Worm (Caenorhabditis elegans): Measurements from ENCODE around the gene srh-67.
"Not testable (repeated sequence)": the region's sequence is repeated elsewhere in the genome, so short reads cannot be mapped to it uniquely, and the experiment has no call there.

The srh-67 gene

ce11 chrII:12535297-12535803, 26.6 kb downstream of the srh-67 start, which contains the start of gene nimk-1:
Gene nimk-1 (plus strand): TSS chrII:12535753.
- TF ChIP-seq arid-1 (GFP tag; conservative IDR thresholded peaks at IDR 0.05) (no peak), fos-1 (tag; optimal IDR thresholded peaks at IDR 0.05) (no peak), pqm-1 (tag; optimal IDR thresholded peaks at IDR 0.05) (no peak), lsy-2 (tag; optimal IDR thresholded peaks at IDR 0.05) (no peak), snpc-4 (tag; optimal IDR thresholded peaks at IDR 0.05) (no peak), spr-1 (tag; optimal IDR thresholded peaks at IDR 0.05) (no peak), lin-29 (GFP tag; IDR thresholded peaks at IDR 0.05) (no peak), T26A8.4 (GFP tag; IDR thresholded peaks at IDR 0.05) (no peak), ama-1 (optimal IDR thresholded peaks at IDR 0.05) (no peak), F26F4.8 (GFP tag; conservative IDR thresholded peaks at IDR 0.05) (no peak), aha-1 (tag) (no peak), lin-1 (GFP tag; IDR thresholded peaks at IDR 0.05) (no peak), T20F7.1 (GFP tag; optimal IDR thresholded peaks at IDR 0.05) (no peak), skn-1 (tag; optimal IDR thresholded peaks at IDR 0.05) (no peak), duxl-1 (tag; optimal IDR thresholded peaks at IDR 0.05; ENCODE audit: poor library complexity) (no peak), dmd-6 (GFP tag; IDR thresholded peaks at IDR 0.05) (no peak), hif-1 (tag; optimal IDR thresholded peaks at IDR 0.05) (no peak)

- not testable (repeated sequence) for TF ChIP-seq nhr-76 (tag; optimal IDR thresholded peaks at IDR 0.05); rbr-2 (tag; optimal IDR thresholded peaks at IDR 0.05); unc-130 (GFP tag; optimal IDR thresholded peaks at IDR 0.05)
Observed at ce11 chrII:12536203-12536602, 27.5 kb downstream of the srh-67 start, which contains the start of gene F49C5.3. Gene F49C5.3 (plus strand): TSS chrII:12536503.

ce11 chrII:12539395-12539794, 30.6 kb downstream of the srh-67 start:
- TF ChIP-seq egl-43 (GFP tag; IDR thresholded peaks at IDR 0.05) (peak; percentile 42; the same call in 1 of the 2 replicates), zip-11 (GFP tag; IDR thresholded peaks at IDR 0.05) (no peak), unc-62 (GFP tag; optimal IDR thresholded peaks at IDR 0.05 in 1 of 2) (peak in 1 of 2 experiments; percentile 89), unc-62 (tag; optimal IDR thresholded peaks at IDR 0.05) (no peak), ama-1 (optimal IDR thresholded peaks at IDR 0.05) (no peak)

- 0 out of 2 replicates have a peak, but pooled peaks have one; percentile 52 for TF ChIP-seq ZK337.2 (GFP tag; IDR thresholded peaks at IDR 0.05)
- peak; percentile 47 for TF ChIP-seq zip-2 (tag; optimal IDR thresholded peaks at IDR 0.05)
- TF ChIP-seq dmd-6 (GFP tag; IDR thresholded peaks at IDR 0.05) = peak; percentile 47
- peak; percentile 84 for TF ChIP-seq daf-19 (GFP tag; conservative IDR thresholded peaks at IDR 0.05)
- peak; percentile 73 for TF ChIP-seq ctbp-1 (GFP tag; IDR thresholded peaks at IDR 0.05)
- TF ChIP-seq spr-3 (GFP tag; optimal IDR thresholded peaks at IDR 0.05) = peak; percentile 47
- peak; percentile 72 for TF ChIP-seq nhr-102 (tag; optimal IDR thresholded peaks at IDR 0.05)
- 0 out of 2 replicates have a peak, but pooled peaks have one; percentile 17 for TF ChIP-seq arid-1 (GFP tag; conservative IDR thresholded peaks at IDR 0.05)
- TF ChIP-seq spr-1 (tag; optimal IDR thresholded peaks at IDR 0.05) = peak; percentile 49
- TF ChIP-seq ceh-44 (GFP tag; IDR thresholded peaks at IDR 0.05) = peak; percentile 73; the same call in 1 of the 2 replicates
- peak; percentile 35 for TF ChIP-seq hlh-30 (tag; optimal IDR thresholded peaks at IDR 0.05; ENCODE audit: insufficient read depth)
- 0 out of 2 replicates have a peak, but pooled peaks have one; percentile 47 for TF ChIP-seq tra-1 (GFP tag; IDR thresholded peaks at IDR 0.05)
- peak; percentile 79 for TF ChIP-seq lin-38 (GFP tag; IDR thresholded peaks at IDR 0.05)
- 0 out of 2 replicates have a peak, but pooled peaks have one; percentile 8 for TF ChIP-seq F26F4.8 (GFP tag; conservative IDR thresholded peaks at IDR 0.05)
- TF ChIP-seq pqm-1 (tag; optimal IDR thresholded peaks at IDR 0.05) = peak; percentile 11
- peak; percentile 10 for TF ChIP-seq F10B5.3 (tag; optimal IDR thresholded peaks at IDR 0.05)
- TF ChIP-seq lim-7 (GFP tag; IDR thresholded peaks at IDR 0.05) = peak; percentile 85
- peak; percentile 62 for TF ChIP-seq unc-130 (GFP tag; optimal IDR thresholded peaks at IDR 0.05)
- peak; percentile 65 for TF ChIP-seq duxl-1 (tag; optimal IDR thresholded peaks at IDR 0.05; ENCODE audit: poor library complexity)
- peak; percentile 23 for TF ChIP-seq zfp-2 (tag; optimal IDR thresholded peaks at IDR 0.05)
- TF ChIP-seq mes-2 (tag; optimal IDR thresholded peaks at IDR 0.05; ENCODE audit: poor library complexity, severe bottlenecking) = peak; percentile 42
- TF ChIP-seq dmd-8 (GFP tag; IDR thresholded peaks at IDR 0.05) = 0 out of 2 replicates have a peak, but pooled peaks have one; percentile 62
- TF ChIP-seq zfp-3 (GFP tag; conservative IDR thresholded peaks at IDR 0.05) = peak; percentile 80
- TF ChIP-seq hmg-1.1 (GFP tag; IDR thresholded peaks at IDR 0.05) = peak; percentile 55
- TF ChIP-seq madf-9 (GFP tag; conservative IDR thresholded peaks at IDR 0.05) = 0 out of 2 replicates have a peak, but pooled peaks have one; percentile 12
- TF ChIP-seq lin-13 (GFP tag; optimal IDR thresholded peaks at IDR 0.05) = peak; percentile 34
- TF ChIP-seq set-16 (GFP tag; IDR thresholded peaks at IDR 0.05) = peak; percentile 15; the same call in 1 of the 2 replicates
Observed at ce11 chrII:12541670-12542080, 32.9 kb downstream of the srh-67 start.

All from whole organism, L4 larva.